Worm (Caenorhabditis elegans) whole organism, L4 larva: ENCODE results near the gene K10C2.2.

Experiments
- ceh-82 ChIP-seq: sonication (generic microtip); optimal IDR thresholded peaks from 2 replicates; lab custom pipeline; 2017; ENCODE audit warnings: missing biosample characterization, missing genetic modification characterization
- dve-1 ChIP-seq: sonication (generic microtip); optimal IDR thresholded peaks from 2 replicates; lab custom pipeline; 2017; ENCODE audit warnings: antibody characterized with exemption, mild to moderate bottlenecking, missing genetic modification characterization, missing compliant biosample characterization; ENCODE audit not compliant: insufficient read depth
- mdl-1 ChIP-seq, 2 experiments: fragments of 150-350 bp in 1 of 2; sonication (generic microtip) in 1 of 2; optimal IDR thresholded peaks; 2 replicates each; lab custom pipeline; 2014 to 2017; ENCODE audit warnings: missing biosample characterization in 2 of 2, missing genetic modification characterization in 2 of 2
- nhr-11 ChIP-seq: fragments of 150-350 bp; optimal IDR thresholded peaks from 2 replicates; lab custom pipeline; 2014; ENCODE audit warnings: missing biosample characterization, missing genetic modification characterization
- nhr-76 ChIP-seq: fragments of 150-350 bp; optimal IDR thresholded peaks from 2 replicates; lab custom pipeline; 2014; ENCODE audit warnings: missing biosample characterization, missing genetic modification characterization
- php-3 ChIP-seq: fragments of 200-800 bp; sonication (Bioruptor generic); IDR thresholded peaks from 2 replicates; pipeline ENCODE4 v1.3.6; 2022; ENCODE audit warnings: missing genetic modification reagents, missing genetic modification characterization, missing compliant biosample characterization
- ztf-7 ChIP-seq: fragments of 150-350 bp; optimal IDR thresholded peaks from 2 replicates; lab custom pipeline; 2014; ENCODE audit warnings: missing biosample characterization, missing genetic modification characterization

DNA sequence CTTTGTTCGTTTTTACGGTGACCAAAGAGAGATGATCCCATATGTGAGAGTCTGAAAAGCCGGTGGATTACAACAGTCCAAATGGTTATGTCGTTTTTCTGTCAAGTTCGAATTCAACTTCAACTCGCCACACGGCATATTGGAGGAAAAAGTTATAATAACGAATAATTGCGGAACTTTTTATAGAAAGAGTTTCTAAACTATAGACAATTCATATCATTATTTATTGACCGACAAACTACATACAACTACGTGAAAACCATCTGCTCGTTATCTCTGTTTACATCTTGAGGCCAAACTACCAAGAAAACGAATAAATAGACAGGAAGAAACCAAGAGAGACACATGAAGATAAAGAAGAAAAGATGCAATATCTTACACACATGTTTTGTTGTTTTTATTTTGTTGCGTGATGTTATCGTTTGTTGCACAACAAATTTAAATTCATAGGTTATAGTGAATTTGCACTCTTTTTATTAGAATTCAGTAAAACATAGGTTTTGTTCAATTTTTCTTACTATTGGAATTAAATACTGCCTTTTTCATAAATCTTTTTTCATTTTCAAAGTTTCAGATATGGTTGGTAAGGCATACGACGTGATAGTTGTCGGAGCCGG is 40.2 kb upstream of the K10C2.2 start, which contains the start of the genes C15B12.4 and C15B12.8:
- no peak for TF ChIP-seq ceh-82 (tag; lab: Kevin White, UChicago)
- TF ChIP-seq dve-1 (tag; lab: Kevin White, UChicago) = no peak
- TF ChIP-seq nhr-11 (tag; lab: Kevin White, UChicago) = no peak
- no peak for TF ChIP-seq ztf-7 (tag; lab: Kevin White, UChicago)
- TF ChIP-seq mdl-1 (tag; optimal IDR thresholded peaks at IDR 0.05; lab: Kevin White, UChicago) = no peak
- no peak for TF ChIP-seq nhr-76 (tag; lab: Kevin White, UChicago)
- no peak for TF ChIP-seq php-3 (GFP tag; lab: Robert Waterston, UW)
